Worm (Caenorhabditis elegans) whole organism, L1 larva: ENCODE data around the gene ZK1240.8.
A peak's percentile ranks its signal among the peaks of the same experiment; 100 is the strongest.

Experiments
- C16A3.4 ChIP-seq: fragments of 150-350 bp; optimal IDR thresholded peaks from 2 replicates; lab custom pipeline; 2014; ENCODE audit warnings: missing biosample characterization, missing genetic modification characterization
- F16B12.6 ChIP-seq: fragments of 150-350 bp; optimal IDR thresholded peaks from 2 replicates; lab custom pipeline; 2014; ENCODE audit warnings: missing biosample characterization, missing genetic modification characterization
- Y116A8C.19 ChIP-seq: sonication (generic microtip); optimal IDR thresholded peaks from 2 replicates; lab custom pipeline; 2016; ENCODE audit warnings: missing compliant biosample characterization, missing genetic modification characterization, borderline replicate concordance
- aha-1 ChIP-seq: fragments of 150-350 bp; optimal IDR thresholded peaks from 2 replicates; lab custom pipeline; 2014; ENCODE audit warnings: missing biosample characterization, missing genetic modification characterization
- alr-1 ChIP-seq: fragments of 200-800 bp; sonication (Bioruptor generic); optimal IDR thresholded peaks from 2 replicates; lab custom pipeline; 2018; ENCODE audit warnings: borderline replicate concordance, mild to moderate bottlenecking, missing genetic modification characterization, missing compliant biosample characterization
- aly-2 ChIP-seq: fragments of 150-350 bp; optimal IDR thresholded peaks from 2 replicates; lab custom pipeline; 2014; ENCODE audit warnings: missing biosample characterization, missing genetic modification characterization
- blmp-1 ChIP-seq: fragments of 150-350 bp; optimal IDR thresholded peaks from 2 replicates; lab custom pipeline; 2014; ENCODE audit warnings: missing biosample characterization, missing genetic modification characterization
- ceh-63 ChIP-seq: fragments of 200-800 bp; sonication (Bioruptor generic); optimal IDR thresholded peaks from 2 replicates; lab custom pipeline; 2018; ENCODE audit warnings: mild to moderate bottlenecking, missing genetic modification characterization, missing compliant biosample characterization
- ceh-8 ChIP-seq: fragments of 200-800 bp; sonication (Bioruptor generic); optimal IDR thresholded peaks from 2 replicates; lab custom pipeline; 2018; ENCODE audit warnings: mild to moderate bottlenecking, missing genetic modification characterization, moderate library complexity, missing compliant biosample characterization
- ceh-82 ChIP-seq, 3 experiments: fragments of 150-350 bp in 1 of 3; sonication (generic microtip) in 2 of 3; optimal IDR thresholded peaks; 2 replicates each; lab custom pipeline; 2014 to 2017; ENCODE audit warnings: missing biosample characterization in 3 of 3, missing genetic modification characterization in 3 of 3
- ceh-88 ChIP-seq: fragments of 200-800 bp; sonication (Bioruptor generic); IDR thresholded peaks from 2 replicates; pipeline ENCODE4 v1.3.6; 2022; ENCODE audit warnings: missing genetic modification characterization, missing compliant biosample characterization
- efl-3 ChIP-seq: fragments of 200-800 bp; sonication (Bioruptor generic); optimal IDR thresholded peaks from 2 replicates; lab custom pipeline; 2018; ENCODE audit warnings: mild to moderate bottlenecking, missing genetic modification characterization, missing compliant biosample characterization
- egl-13 ChIP-seq: sonication (generic microtip); optimal IDR thresholded peaks from 2 replicates; lab custom pipeline; 2016; ENCODE audit warnings: missing genotype, missing genetic modification reagents, missing genetic modification characterization, missing compliant biosample characterization
- elt-2 ChIP-seq: sonication (generic microtip); optimal IDR thresholded peaks from 2 replicates; lab custom pipeline; 2016; ENCODE audit warnings: missing genetic modification characterization, mild to moderate bottlenecking, inconsistent platforms, missing compliant biosample characterization, missing genetic modification reagents
- elt-3 ChIP-seq, 6 experiments: fragments of 150-350 bp in 1 of 6; sonication (generic microtip); optimal IDR thresholded peaks; 2 replicates each; lab custom pipeline; 2017 to 2018; ENCODE audit warnings: missing biosample characterization in 6 of 6, missing genetic modification characterization in 6 of 6, inconsistent platforms in 1 of 6
- ets-5 ChIP-seq: fragments of 200-800 bp; sonication (Bioruptor generic); IDR thresholded peaks from 2 replicates; pipeline ENCODE4 v1.3.6; 2022; ENCODE audit warnings: missing genetic modification characterization, missing compliant biosample characterization
- fkh-4 ChIP-seq: sonication (generic microtip); optimal IDR thresholded peaks from 2 replicates; lab custom pipeline; 2016; ENCODE audit warnings: missing compliant biosample characterization, missing genetic modification characterization, borderline replicate concordance
- grh-1 ChIP-seq: fragments of 200-800 bp; sonication (Bioruptor generic); IDR thresholded peaks from 2 replicates; pipeline ENCODE4 v1.3.6; 2022; ENCODE audit warnings: missing genetic modification reagents, missing genetic modification characterization, missing compliant biosample characterization
- hlh-4 ChIP-seq: sonication (generic microtip); optimal IDR thresholded peaks from 2 replicates; lab custom pipeline; 2016; ENCODE audit warnings: mild to moderate bottlenecking, missing genetic modification characterization, missing compliant biosample characterization
- hpl-2 ChIP-seq: fragments of 150-350 bp; optimal IDR thresholded peaks from 2 replicates; lab custom pipeline; 2014; ENCODE audit warnings: missing biosample characterization, missing genetic modification reagents, missing genetic modification characterization
- irx-1 ChIP-seq: sonication (generic microtip); optimal IDR thresholded peaks from 2 replicates; lab custom pipeline; 2016; ENCODE audit warnings: missing genetic modification characterization, missing compliant biosample characterization
- isw-1 ChIP-seq: fragments of 200-800 bp; sonication (Bioruptor generic); IDR thresholded peaks from 2 replicates; pipeline ENCODE4 v1.3.6; 2022; ENCODE audit warnings: missing genetic modification characterization, missing compliant biosample characterization
- jun-1 ChIP-seq: fragments of 150-350 bp; optimal IDR thresholded peaks from 2 replicates; lab custom pipeline; 2014; ENCODE audit warnings: missing biosample characterization, missing genetic modification reagents, missing genetic modification characterization
- lin-13 ChIP-seq: fragments of 150-350 bp; optimal IDR thresholded peaks from 2 replicates; lab custom pipeline; 2014; ENCODE audit warnings: missing biosample characterization, missing genetic modification reagents, missing genetic modification characterization
- lin-14 ChIP-seq: fragments of 200-800 bp; sonication (Bioruptor generic); optimal IDR thresholded peaks from 2 replicates; lab custom pipeline; 2018; ENCODE audit warnings: mild to moderate bottlenecking, missing genetic modification characterization, moderate library complexity, missing compliant biosample characterization
- lin-15B ChIP-seq: fragments of 150-350 bp; sonication (generic microtip); optimal IDR thresholded peaks from 3 replicates; lab custom pipeline; 2014; ENCODE audit warnings: missing biosample characterization, missing genetic modification characterization
- lin-39 ChIP-seq: fragments of 150-350 bp; optimal IDR thresholded peaks from 2 replicates; lab custom pipeline; 2014; ENCODE audit warnings: missing biosample characterization, missing genetic modification reagents, missing genetic modification characterization
- lir-3 ChIP-seq: sonication (generic microtip); optimal IDR thresholded peaks from 2 replicates; lab custom pipeline; 2016; ENCODE audit warnings: mild to moderate bottlenecking, missing genetic modification characterization, moderate library complexity, missing compliant biosample characterization; ENCODE audit not compliant: poor library complexity
- mab-9 ChIP-seq: fragments of 200-800 bp; sonication (Bioruptor generic); IDR thresholded peaks from 2 replicates; pipeline ENCODE4 v1.3.6; 2022; ENCODE audit warnings: missing genetic modification reagents, missing genetic modification characterization, missing compliant biosample characterization
- mdl-1 ChIP-seq, 2 experiments: fragments of 150-350 bp; optimal IDR thresholded peaks; 2 replicates each; lab custom pipeline; 2014 to 2017; ENCODE audit warnings: missing biosample characterization in 2 of 2, missing genetic modification characterization in 2 of 2, inconsistent platforms in 1 of 2
- mef-2 ChIP-seq: fragments of 150-350 bp; optimal IDR thresholded peaks from 2 replicates; lab custom pipeline; 2014; ENCODE audit warnings: missing biosample characterization, missing genetic modification characterization
- mep-1 ChIP-seq: fragments of 150-350 bp; optimal IDR thresholded peaks from 2 replicates; lab custom pipeline; 2014; ENCODE audit warnings: missing biosample characterization, missing genetic modification characterization
- nhr-11 ChIP-seq: fragments of 150-350 bp; optimal IDR thresholded peaks from 2 replicates; lab custom pipeline; 2014; ENCODE audit warnings: missing biosample characterization, missing genetic modification characterization
- nhr-20 ChIP-seq: sonication (generic microtip); optimal IDR thresholded peaks from 2 replicates; lab custom pipeline; 2016; ENCODE audit warnings: mild to moderate bottlenecking, missing genetic modification characterization, missing compliant biosample characterization
- nhr-28 ChIP-seq: fragments of 150-350 bp; optimal IDR thresholded peaks from 2 replicates; lab custom pipeline; 2014; ENCODE audit warnings: missing biosample characterization, missing genetic modification characterization
- nhr-47 ChIP-seq: sonication (generic microtip); optimal IDR thresholded peaks from 2 replicates; lab custom pipeline; 2016; ENCODE audit warnings: mild to moderate bottlenecking, missing genetic modification characterization, moderate library complexity, missing compliant biosample characterization
- nhr-76 ChIP-seq: sonication (generic microtip); optimal IDR thresholded peaks from 2 replicates; lab custom pipeline; 2017; ENCODE audit warnings: missing biosample characterization, missing genetic modification characterization
- nhr-77 ChIP-seq: fragments of 150-350 bp; optimal IDR thresholded peaks from 2 replicates; lab custom pipeline; 2014; ENCODE audit warnings: missing biosample characterization, missing genetic modification characterization
- nhr-84 ChIP-seq: sonication (generic microtip); optimal IDR thresholded peaks from 2 replicates; lab custom pipeline; 2017; ENCODE audit warnings: missing biosample characterization, missing genetic modification characterization
- rnt-1 ChIP-seq: sonication (generic microtip); optimal IDR thresholded peaks from 2 replicates; lab custom pipeline; 2016; ENCODE audit warnings: mild to moderate bottlenecking, missing genetic modification characterization, moderate library complexity, missing compliant biosample characterization
- skn-1 ChIP-seq: fragments of 150-350 bp; optimal IDR thresholded peaks from 2 replicates; lab custom pipeline; 2014; ENCODE audit warnings: missing biosample characterization, missing genetic modification characterization
- snu-23 ChIP-seq: sonication (generic microtip); optimal IDR thresholded peaks from 2 replicates; lab custom pipeline; 2016; ENCODE audit warnings: missing genetic modification characterization, missing compliant biosample characterization
- sup-37 ChIP-seq: fragments of 200-800 bp; sonication (Bioruptor generic); optimal IDR thresholded peaks from 2 replicates; lab custom pipeline; 2018; ENCODE audit warnings: mild to moderate bottlenecking, missing genetic modification characterization, missing compliant biosample characterization
- swsn-7 ChIP-seq: sonication (generic microtip); optimal IDR thresholded peaks from 2 replicates; lab custom pipeline; 2016; ENCODE audit warnings: missing genetic modification characterization, missing compliant biosample characterization
- tbx-2 ChIP-seq: sonication (generic microtip); optimal IDR thresholded peaks from 2 replicates; lab custom pipeline; 2016; ENCODE audit warnings: missing genetic modification characterization, missing compliant biosample characterization
- unc-130 ChIP-seq: fragments of 150-350 bp; optimal IDR thresholded peaks from 2 replicates; lab custom pipeline; 2017; ENCODE audit warnings: missing biosample characterization, missing genetic modification characterization, inconsistent platforms
- unc-30 ChIP-seq: sonication (generic microtip); optimal IDR thresholded peaks from 2 replicates; lab custom pipeline; 2017; ENCODE audit warnings: missing biosample characterization, missing genetic modification characterization
- unc-86 ChIP-seq: sonication (generic microtip); optimal IDR thresholded peaks from 2 replicates; lab custom pipeline; 2016; ENCODE audit warnings: missing genetic modification characterization, missing compliant biosample characterization
- xbp-1 ChIP-seq: sonication (generic microtip); optimal IDR thresholded peaks from 2 replicates; lab custom pipeline; 2016; ENCODE audit warnings: missing genetic modification characterization, missing compliant biosample characterization
- ztf-11 ChIP-seq, 2 experiments: sonication (generic microtip); optimal IDR thresholded peaks; 2 replicates each; lab custom pipeline; 2016 to 2017; ENCODE audit warnings: missing genetic modification characterization in 2 of 2, missing biosample characterization in 1 of 2, missing compliant biosample characterization in 1 of 2
- ztf-4 ChIP-seq: fragments of 150-350 bp; optimal IDR thresholded peaks from 2 replicates; lab custom pipeline; 2014; ENCODE audit warnings: missing biosample characterization, missing genetic modification characterization

Gene ZK1240.8

ce11 chrII:2328963-2329442, at the start of gene ZK1240.8, which contains the start of gene ZK1240.1:
TSS of gene ZK1240.8 (minus strand) at chrII:2329063.
TSS of gene ZK1240.1 (plus strand) at chrII:2329392.
- TF ChIP-seq unc-130 (no peak), elt-2 (tag; lab: Kevin White, UChicago) (peak; percentile 5), nhr-84 (no peak), hlh-4 (no peak)
- TF ChIP-seq, all 84 proteins: peak for 1

ce11 chrII:2378465-2379009, 49.7 kb upstream of the ZK1240.8 start:
- TF ChIP-seq mep-1: no peak
- no peak for TF ChIP-seq nhr-28
- no peak for TF ChIP-seq lir-3 (tag; lab: Kevin White, UChicago)
- no peak for TF ChIP-seq ceh-63 (GFP tag; lab: Kevin White, UChicago)
- no peak for TF ChIP-seq Y116A8C.19
- no peak for TF ChIP-seq unc-86 (tag; lab: Kevin White, UChicago)
- TF ChIP-seq unc-30 (tag; lab: Kevin White, UChicago): no peak
- TF ChIP-seq nhr-76: no peak
- TF ChIP-seq nhr-77 (tag; lab: Kevin White, UChicago): no peak
- no peak for TF ChIP-seq alr-1 (tag; lab: Kevin White, UChicago)
- TF ChIP-seq fkh-4 (tag; lab: Kevin White, UChicago): no peak
- no peak for TF ChIP-seq skn-1 (tag; lab: Kevin White, UChicago)
- TF ChIP-seq lin-39 (tag; lab: Kevin White, UChicago): no peak
- no peak for TF ChIP-seq nhr-11 (tag; lab: Kevin White, UChicago)
- no peak for TF ChIP-seq hlh-4
- TF ChIP-seq mef-2 (tag; lab: Kevin White, UChicago): no peak
- TF ChIP-seq efl-3 (GFP tag; lab: Kevin White, UChicago): no peak
- TF ChIP-seq ets-5 (GFP tag; lab: Robert Waterston, UW): no peak
- peak; percentile 100 for TF ChIP-seq elt-2 (tag; lab: Kevin White, UChicago)
- TF ChIP-seq F16B12.6 (tag; lab: Kevin White, UChicago): no peak
- TF ChIP-seq blmp-1: no peak
- peak; percentile 94 for TF ChIP-seq egl-13 (tag; lab: Kevin White, UChicago)
- TF ChIP-seq sup-37 (GFP tag; lab: Kevin White, UChicago): no peak
- no peak for TF ChIP-seq nhr-47
- TF ChIP-seq lin-14 (GFP tag; lab: Kevin White, UChicago): peak; percentile 33
- TF ChIP-seq ceh-8: no peak
- TF ChIP-seq snu-23 (GFP tag; lab: Kevin White, UChicago): no peak
- peak in 1 of 2 experiments; percentile 8 for TF ChIP-seq mdl-1 (tag; optimal IDR thresholded peaks at IDR 0.05; lab: Kevin White, UChicago)
- no peak for TF ChIP-seq elt-3 (tag; optimal IDR thresholded peaks at IDR 0.05; lab: Kevin White, UChicago)
- no peak for TF ChIP-seq aly-2
- no peak for TF ChIP-seq ceh-88 (GFP tag; lab: Robert Waterston, UW)
- TF ChIP-seq swsn-7 (tag; lab: Kevin White, UChicago): no peak
- no peak for TF ChIP-seq ztf-4 (tag; lab: Kevin White, UChicago)
- no peak for TF ChIP-seq mab-9
- no peak for TF ChIP-seq aha-1 (tag; lab: Kevin White, UChicago)
- peak; percentile 34 for TF ChIP-seq hpl-2 (GFP tag; lab: Kevin White, UChicago)
- no peak for TF ChIP-seq isw-1 (GFP tag; lab: Robert Waterston, UW)
- TF ChIP-seq ztf-11 (tag; optimal IDR thresholded peaks at IDR 0.05; lab: Kevin White, UChicago): no peak
- peak; percentile 58 for TF ChIP-seq nhr-20 (tag; lab: Kevin White, UChicago)
- peak; percentile 19 for TF ChIP-seq tbx-2 (tag; lab: Kevin White, UChicago)
- peak; percentile 92 for TF ChIP-seq jun-1 (tag; lab: Kevin White, UChicago)
- no peak for TF ChIP-seq xbp-1 (tag; lab: Kevin White, UChicago)
- TF ChIP-seq rnt-1 (tag; lab: Kevin White, UChicago): no peak
- TF ChIP-seq C16A3.4 (tag; lab: Kevin White, UChicago): no peak
- TF ChIP-seq grh-1 (GFP tag; lab: Robert Waterston, UW): no peak
- no peak for TF ChIP-seq ceh-82 (tag; optimal IDR thresholded peaks at IDR 0.05; lab: Kevin White, UChicago)
- TF ChIP-seq irx-1 (tag; lab: Kevin White, UChicago): no peak
- no peak for TF ChIP-seq lin-15B (tag; lab: Kevin White, UChicago)
- no peak for TF ChIP-seq unc-130
- no peak for TF ChIP-seq lin-13 (GFP tag; lab: Kevin White, UChicago)
